Worm (Caenorhabditis elegans): ENCODE data around the gene dod-3.

DNA sequence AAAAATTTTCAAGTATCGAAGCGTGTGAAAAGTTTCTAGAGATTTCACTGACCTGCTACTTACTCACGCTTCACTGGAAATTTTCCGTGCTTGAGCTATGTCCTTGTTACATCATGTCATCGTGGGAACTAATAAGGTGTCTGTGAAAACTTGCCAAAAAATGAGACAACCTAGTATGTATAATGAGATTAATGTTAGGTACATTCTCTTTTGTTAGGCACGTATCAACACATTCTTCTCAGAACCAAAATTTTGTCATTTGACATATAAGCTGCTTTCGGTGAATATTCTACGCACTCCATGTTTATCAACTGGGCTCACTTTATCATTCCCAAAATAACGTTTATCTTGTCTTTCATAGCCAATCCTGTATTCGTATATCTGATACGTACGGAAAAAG, 43.1 kb upstream of the dod-3 start, which contains the start of gene srj-18:
- TF ChIP-seq egrh-3 (GFP tag; IDR thresholded peaks at IDR 0.05) (no peak), ama-1 (optimal IDR thresholded peaks at IDR 0.05) (no peak), ama-1 (GFP tag; optimal IDR thresholded peaks at IDR 0.05) (no peak), ceh-79 (tag; optimal IDR thresholded peaks at IDR 0.05) (no peak), ztf-28 (GFP tag; IDR thresholded peaks at IDR 0.05) (no peak), sdz-38 (tag; optimal IDR thresholded peaks at IDR 0.05) (no peak), unc-62 (GFP tag; optimal IDR thresholded peaks at IDR 0.05) (no peak), T26A5.8 (tag; optimal IDR thresholded peaks at IDR 0.05) (no peak), Y95B8A.8 (GFP tag; IDR thresholded peaks at IDR 0.05) (no peak)
